Worm (Caenorhabditis elegans) whole organism, L3 larva: Measurements from ENCODE around the gene F32D8.11.

ENCODE experiments used
- R02D3.7 ChIP-seq: fragments of 150-350 bp; optimal IDR thresholded peaks from 2 replicates; lab custom pipeline; 2014; ENCODE audit warnings: missing biosample characterization, missing genetic modification characterization
- ama-1 ChIP-seq: fragments of 150-350 bp; optimal IDR thresholded peaks from 2 replicates; lab custom pipeline; 2018
- ceh-28 ChIP-seq: fragments of 150-350 bp; optimal IDR thresholded peaks from 2 replicates; lab custom pipeline; 2014; ENCODE audit warnings: missing biosample characterization, missing genetic modification reagents, missing genetic modification characterization
- fkh-10 ChIP-seq: sonication (generic microtip); optimal IDR thresholded peaks from 2 replicates; lab custom pipeline; 2017; ENCODE audit warnings: missing biosample characterization, missing genetic modification reagents, missing genetic modification characterization
- nhr-11 ChIP-seq: fragments of 150-350 bp; optimal IDR thresholded peaks from 2 replicates; lab custom pipeline; 2014; ENCODE audit warnings: missing biosample characterization, missing genetic modification characterization
- nhr-77 ChIP-seq: fragments of 150-350 bp; optimal IDR thresholded peaks from 2 replicates; lab custom pipeline; 2014; ENCODE audit warnings: missing biosample characterization, missing genetic modification characterization
- pha-4 ChIP-seq: fragments of 150-350 bp; optimal IDR thresholded peaks from 2 replicates; lab custom pipeline; 2014; ENCODE audit warnings: missing biosample characterization, missing genetic modification reagents, missing genetic modification characterization
- sea-2 ChIP-seq: fragments of 150-350 bp; sonication (generic microtip); optimal IDR thresholded peaks from 4 replicates; lab custom pipeline; 2014; ENCODE audit warnings: missing biosample characterization, missing genetic modification reagents, missing genetic modification characterization
- zag-1 ChIP-seq: fragments of 150-350 bp; optimal IDR thresholded peaks from 2 replicates; lab custom pipeline; 2014; ENCODE audit warnings: missing biosample characterization, missing genetic modification characterization
- ztf-11 ChIP-seq: fragments of 150-350 bp; optimal IDR thresholded peaks from 2 replicates; lab custom pipeline; 2014; ENCODE audit warnings: missing biosample characterization, missing genetic modification characterization

- no peak for TF ChIP-seq nhr-11
- TF ChIP-seq ztf-11 (tag; lab: Kevin White, UChicago), result no peak
- TF ChIP-seq nhr-77 (tag; lab: Kevin White, UChicago), result no peak
- no peak for TF ChIP-seq ama-1 (lab: Kevin White, UChicago)
- TF ChIP-seq R02D3.7 (tag; lab: Kevin White, UChicago), result no peak
- TF ChIP-seq fkh-10 (GFP tag; lab: Kevin White, UChicago), result no peak
- no peak for TF ChIP-seq pha-4 (tag; lab: Kevin White, UChicago)
- no peak for TF ChIP-seq sea-2
- TF ChIP-seq zag-1 (tag; lab: Kevin White, UChicago), result no peak
- TF ChIP-seq ceh-28 (tag; lab: Kevin White, UChicago), result no peak
Observed at ce11 chrV:10901125-10901524, 12.2 kb upstream of the F32D8.11 start, which contains the start of gene spp-16.
